Worm (Caenorhabditis elegans): Measurements from ENCODE around the gene mdt-30.

The mdt-30 gene

ce11 chrIII:8043784-8044183 lies 15.9 kb upstream of the mdt-30 start (continued):
- TF ChIP-seq chd-7 (tag; optimal IDR thresholded peaks at IDR 0.05) = peak; percentile 95
- peak; percentile 99 for TF ChIP-seq dox-1 (GFP tag; IDR thresholded peaks at IDR 0.05)
- peak; percentile 38 for TF ChIP-seq F10E7.11 (tag; optimal IDR thresholded peaks at IDR 0.05)
- TF ChIP-seq pbrm-1 (GFP tag; IDR thresholded peaks at IDR 0.05) = peak; percentile 98
- TF ChIP-seq nhr-90 (tag; optimal IDR thresholded peaks at IDR 0.05) = peak; percentile 96
- peak; percentile 88; the same call in 1 of the 2 replicates for TF ChIP-seq F37B4.10 (GFP tag; IDR thresholded peaks at IDR 0.05)
- TF ChIP-seq xnd-1 (tag; optimal IDR thresholded peaks at IDR 0.05) = no peak
- no peak for TF ChIP-seq ceh-58 (GFP tag; IDR thresholded peaks at IDR 0.05)
- no peak for TF ChIP-seq F39B2.1 (GFP tag; IDR thresholded peaks at IDR 0.05)
- TF ChIP-seq lin-26 (GFP tag; IDR thresholded peaks at IDR 0.05) = peak; percentile 97
- peak; percentile 7 for TF ChIP-seq rpc-1 (optimal IDR thresholded peaks at IDR 0.05)
- TF ChIP-seq rpc-1 (tag; optimal IDR thresholded peaks at IDR 0.05) = peak; percentile 20
- no peak for TF ChIP-seq gei-17 (GFP tag; optimal IDR thresholded peaks at IDR 0.05)
- TF ChIP-seq snpc-1.3 (tag; optimal IDR thresholded peaks at IDR 0.05; ENCODE audit: insufficient read depth) = peak; percentile 89
- peak; percentile 91 for TF ChIP-seq lsl-1 (GFP tag; optimal IDR thresholded peaks at IDR 0.05)
- TF ChIP-seq bed-2 (GFP tag; IDR thresholded peaks at IDR 0.05) = peak; percentile 99
- TF ChIP-seq let-526 (GFP tag; IDR thresholded peaks at IDR 0.05) = peak; percentile 99
- TF ChIP-seq snpc-3.4 (tag; optimal IDR thresholded peaks at IDR 0.05) = peak; percentile 91
- peak; percentile 96 for TF ChIP-seq sptf-2 (GFP tag; optimal IDR thresholded peaks at IDR 0.05)
- no peak for TF ChIP-seq bed-1 (GFP tag; IDR thresholded peaks at IDR 0.05)
- TF ChIP-seq B0019.2 (GFP tag; conservative IDR thresholded peaks at IDR 0.05) = peak; percentile 94
- TF ChIP-seq ztf-26 (tag; optimal IDR thresholded peaks at IDR 0.05) = peak; percentile 87
- peak; percentile 98 for TF ChIP-seq aptf-2 (GFP tag; conservative IDR thresholded peaks at IDR 0.05)
- peak; percentile 98 for TF ChIP-seq ZK185.1 (tag; optimal IDR thresholded peaks at IDR 0.05; ENCODE audit: poor library complexity, severe bottlenecking)
- TF ChIP-seq T07F8.4 (tag; optimal IDR thresholded peaks at IDR 0.05) = peak; percentile 96
- peak; percentile 78 for TF ChIP-seq snpc-1.1 (tag; optimal IDR thresholded peaks at IDR 0.05; ENCODE audit: insufficient read depth)
- peak; percentile 93 for TF ChIP-seq ceh-91 (GFP tag; IDR thresholded peaks at IDR 0.05)
- TF ChIP-seq F23B12.7 (tag; optimal IDR thresholded peaks at IDR 0.05; ENCODE audit: insufficient read depth) = peak; percentile 99
- TF ChIP-seq athp-1 (tag; optimal IDR thresholded peaks at IDR 0.05) = peak; percentile 98
- no peak for TF ChIP-seq tbx-9 (tag; optimal IDR thresholded peaks at IDR 0.05; ENCODE audit: borderline replicate concordance)
- peak in 2 of 3 experiments; percentile 69 to 97 for TF ChIP-seq lin-35 (GFP tag; optimal IDR thresholded peaks at IDR 0.05)
- peak; percentile 98 for TF ChIP-seq Y79H2A.3 (GFP tag; conservative IDR thresholded peaks at IDR 0.05)
- peak; percentile 47 for TF ChIP-seq F57C9.4 (tag; optimal IDR thresholded peaks at IDR 0.05)
- TF ChIP-seq hlh-26 (GFP tag; conservative IDR thresholded peaks at IDR 0.05) = no peak
- TF ChIP-seq madf-8 (GFP tag; conservative IDR thresholded peaks at IDR 0.05) = peak; percentile 76
- TF ChIP-seq rcor-1 (GFP tag; IDR thresholded peaks at IDR 0.05) = peak; percentile 97
- peak; percentile 93 for TF ChIP-seq egl-44 (GFP tag; IDR thresholded peaks at IDR 0.05)
- TF ChIP-seq tbp1 (GFP tag; optimal IDR thresholded peaks at IDR 0.05) = peak; percentile 80
- TF ChIP-seq ceh-40 (GFP tag; IDR thresholded peaks at IDR 0.05) = peak; percentile 83
- TF ChIP-seq cebp-1 (GFP tag; IDR thresholded peaks at IDR 0.05) = peak; percentile 96
- peak; percentile 96 for TF ChIP-seq cebp-1 (tag; optimal IDR thresholded peaks at IDR 0.05)
- TF ChIP-seq F49E8.2 (tag; optimal IDR thresholded peaks at IDR 0.05; ENCODE audit: insufficient read depth) = peak; percentile 97
- TF ChIP-seq Y95B8A.8 (GFP tag; IDR thresholded peaks at IDR 0.05) = peak; percentile 98
- TF ChIP-seq F55B11.4 (tag; optimal IDR thresholded peaks at IDR 0.05; ENCODE audit: borderline replicate concordance, insufficient read depth) = no peak
- TF ChIP-seq C06A6.2 (GFP tag; conservative IDR thresholded peaks at IDR 0.05) = peak; percentile 67; the same call in 1 of the 2 replicates
- peak; percentile 94 for TF ChIP-seq attf-3 (GFP tag; conservative IDR thresholded peaks at IDR 0.05)
- TF ChIP-seq sdz-38 (tag; optimal IDR thresholded peaks at IDR 0.05) = no peak
- peak; percentile 93 for TF ChIP-seq ekl-4 (GFP tag; IDR thresholded peaks at IDR 0.05)
